Fruit fly (Drosophila melanogaster): Measurements from ENCODE around the gene CG42449.

DNA sequence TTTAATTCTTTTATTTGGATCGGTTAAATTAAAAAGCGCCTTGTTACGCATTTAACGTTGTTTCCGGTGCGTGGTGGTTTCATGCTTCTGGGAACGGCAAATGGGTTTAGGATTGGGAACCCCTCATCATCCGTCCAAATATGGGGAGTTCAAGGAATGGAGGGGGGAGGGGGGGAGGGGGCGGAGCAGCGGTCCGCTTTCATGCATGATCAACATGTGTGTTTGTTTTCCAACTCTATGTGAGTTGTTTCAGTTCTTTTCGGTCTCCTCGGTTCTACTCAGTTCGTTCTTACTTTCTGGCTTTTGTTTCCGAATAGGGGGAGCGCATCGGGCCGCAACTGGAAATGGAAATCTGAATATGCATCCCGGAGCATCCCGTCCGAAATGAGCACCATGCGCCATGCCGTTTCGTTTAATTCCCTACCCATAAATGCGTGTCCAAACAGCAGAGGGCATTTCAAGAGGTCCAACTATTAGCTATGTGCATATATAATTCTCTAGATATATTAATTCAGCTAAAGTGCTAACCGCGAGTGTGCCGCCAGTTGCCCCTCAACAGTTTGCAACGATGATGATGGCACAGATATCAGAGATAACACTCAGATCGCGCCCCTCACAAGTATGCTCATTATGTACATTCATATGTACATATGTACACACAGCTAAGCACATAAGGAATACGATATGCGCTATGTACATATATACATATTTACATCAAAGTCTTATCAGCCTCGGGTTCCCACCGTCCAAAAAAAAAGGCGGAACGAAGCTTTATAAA, 5.5 kb upstream of the CG42449 start:
- TF ChIP-seq Mio (GFP tag; optimal IDR thresholded peaks at IDR 0.05) (no peak), h (GFP tag; optimal IDR thresholded peaks at IDR 0.05) (peak; percentile 66), OdsH (GFP tag; optimal IDR thresholded peaks at IDR 0.05) (peak; percentile 57), dmrt93B (GFP tag; optimal IDR thresholded peaks at IDR 0.05) (peak; percentile 30), Rel (GFP tag; optimal IDR thresholded peaks at IDR 0.05) (no peak), Rel (tag; optimal IDR thresholded peaks at IDR 0.05) (no peak)
